Worm (Caenorhabditis elegans) whole organism, L1 larva: ENCODE measurements around the gene K10C8.4.

Source experiments
- C16A3.4 ChIP-seq: fragments of 150-350 bp; optimal IDR thresholded peaks from 2 replicates; lab custom pipeline; 2014; ENCODE audit warnings: missing biosample characterization, missing genetic modification characterization
- F16B12.6 ChIP-seq: fragments of 150-350 bp; optimal IDR thresholded peaks from 2 replicates; lab custom pipeline; 2014; ENCODE audit warnings: missing biosample characterization, missing genetic modification characterization
- aha-1 ChIP-seq: fragments of 150-350 bp; optimal IDR thresholded peaks from 2 replicates; lab custom pipeline; 2014; ENCODE audit warnings: missing biosample characterization, missing genetic modification characterization
- alr-1 ChIP-seq: fragments of 200-800 bp; sonication (Bioruptor generic); optimal IDR thresholded peaks from 2 replicates; lab custom pipeline; 2018; ENCODE audit warnings: borderline replicate concordance, mild to moderate bottlenecking, missing genetic modification characterization, missing compliant biosample characterization
- aly-2 ChIP-seq: fragments of 150-350 bp; optimal IDR thresholded peaks from 2 replicates; lab custom pipeline; 2014; ENCODE audit warnings: missing biosample characterization, missing genetic modification characterization
- blmp-1 ChIP-seq: fragments of 150-350 bp; optimal IDR thresholded peaks from 2 replicates; lab custom pipeline; 2014; ENCODE audit warnings: missing biosample characterization, missing genetic modification characterization
- ceh-88 ChIP-seq: fragments of 200-800 bp; sonication (Bioruptor generic); IDR thresholded peaks from 2 replicates; pipeline ENCODE4 v1.3.6; 2022; ENCODE audit warnings: missing genetic modification characterization, missing compliant biosample characterization
- ceh-90 ChIP-seq: sonication (generic microtip); optimal IDR thresholded peaks from 2 replicates; lab custom pipeline; 2016; ENCODE audit warnings: missing genetic modification characterization, missing compliant biosample characterization
- dpl-1 ChIP-seq, 3 experiments: fragments of 150-350 bp in 2 of 3; sonication (generic microtip) in 1 of 3; optimal IDR thresholded peaks; 2 replicates each; lab custom pipeline; 2014 to 2017; ENCODE audit warnings: missing biosample characterization in 3 of 3, missing genetic modification characterization in 3 of 3, missing genetic modification reagents in 3 of 3
- efl-1 ChIP-seq, 4 experiments: fragments of 150-350 bp; optimal IDR thresholded peaks in 3 of 4; peaks in 1 of 4; 1 replicate in 1 of 4; 2 replicates in 3 of 4; lab custom pipeline; 2014; ENCODE audit warnings: missing biosample characterization in 2 of 4, missing genetic modification characterization in 2 of 4, missing genetic modification reagents in 2 of 4
- efl-3 ChIP-seq: fragments of 200-800 bp; sonication (Bioruptor generic); optimal IDR thresholded peaks from 2 replicates; lab custom pipeline; 2018; ENCODE audit warnings: mild to moderate bottlenecking, missing genetic modification characterization, missing compliant biosample characterization
- egl-13 ChIP-seq: sonication (generic microtip); optimal IDR thresholded peaks from 2 replicates; lab custom pipeline; 2016; ENCODE audit warnings: missing genotype, missing genetic modification reagents, missing genetic modification characterization, missing compliant biosample characterization
- elt-2 ChIP-seq: sonication (generic microtip); optimal IDR thresholded peaks from 2 replicates; lab custom pipeline; 2016; ENCODE audit warnings: missing genetic modification characterization, mild to moderate bottlenecking, inconsistent platforms, missing compliant biosample characterization, missing genetic modification reagents
- elt-3 ChIP-seq, 6 experiments: fragments of 150-350 bp in 1 of 6; sonication (generic microtip); optimal IDR thresholded peaks; 2 replicates each; lab custom pipeline; 2017 to 2018; ENCODE audit warnings: missing biosample characterization in 6 of 6, missing genetic modification characterization in 6 of 6, inconsistent platforms in 1 of 6
- ets-5 ChIP-seq: fragments of 200-800 bp; sonication (Bioruptor generic); IDR thresholded peaks from 2 replicates; pipeline ENCODE4 v1.3.6; 2022; ENCODE audit warnings: missing genetic modification characterization, missing compliant biosample characterization
- fkh-4 ChIP-seq: sonication (generic microtip); optimal IDR thresholded peaks from 2 replicates; lab custom pipeline; 2016; ENCODE audit warnings: missing compliant biosample characterization, missing genetic modification characterization, borderline replicate concordance
- fos-1 ChIP-seq: fragments of 150-350 bp; optimal IDR thresholded peaks from 2 replicates; lab custom pipeline; 2014; ENCODE audit warnings: missing biosample characterization, missing genetic modification characterization
- grh-1 ChIP-seq: fragments of 200-800 bp; sonication (Bioruptor generic); IDR thresholded peaks from 2 replicates; pipeline ENCODE4 v1.3.6; 2022; ENCODE audit warnings: missing genetic modification reagents, missing genetic modification characterization, missing compliant biosample characterization
- hlh-17 ChIP-seq: fragments of 200-800 bp; sonication (Bioruptor generic); optimal IDR thresholded peaks from 2 replicates; lab custom pipeline; 2018; ENCODE audit warnings: missing genetic modification characterization, mild to moderate bottlenecking, missing compliant biosample characterization, moderate library complexity, borderline replicate concordance
- irx-1 ChIP-seq: sonication (generic microtip); optimal IDR thresholded peaks from 2 replicates; lab custom pipeline; 2016; ENCODE audit warnings: missing genetic modification characterization, missing compliant biosample characterization
- jun-1 ChIP-seq: fragments of 150-350 bp; optimal IDR thresholded peaks from 2 replicates; lab custom pipeline; 2014; ENCODE audit warnings: missing biosample characterization, missing genetic modification reagents, missing genetic modification characterization
- lin-13 ChIP-seq: fragments of 150-350 bp; optimal IDR thresholded peaks from 2 replicates; lab custom pipeline; 2014; ENCODE audit warnings: missing biosample characterization, missing genetic modification reagents, missing genetic modification characterization
- lin-14 ChIP-seq: fragments of 200-800 bp; sonication (Bioruptor generic); optimal IDR thresholded peaks from 2 replicates; lab custom pipeline; 2018; ENCODE audit warnings: mild to moderate bottlenecking, missing genetic modification characterization, moderate library complexity, missing compliant biosample characterization
- lin-15B ChIP-seq: fragments of 150-350 bp; sonication (generic microtip); optimal IDR thresholded peaks from 3 replicates; lab custom pipeline; 2014; ENCODE audit warnings: missing biosample characterization, missing genetic modification characterization
- lin-35 ChIP-seq, 2 experiments: fragments of 150-350 bp; optimal IDR thresholded peaks; 2 replicates each; lab custom pipeline; 2014; ENCODE audit warnings: missing biosample characterization in 2 of 2, missing genetic modification characterization in 2 of 2, missing genetic modification reagents in 2 of 2
- lin-39 ChIP-seq: fragments of 150-350 bp; optimal IDR thresholded peaks from 2 replicates; lab custom pipeline; 2014; ENCODE audit warnings: missing biosample characterization, missing genetic modification reagents, missing genetic modification characterization
- mab-9 ChIP-seq: fragments of 200-800 bp; sonication (Bioruptor generic); IDR thresholded peaks from 2 replicates; pipeline ENCODE4 v1.3.6; 2022; ENCODE audit warnings: missing genetic modification reagents, missing genetic modification characterization, missing compliant biosample characterization
- mep-1 ChIP-seq: fragments of 150-350 bp; optimal IDR thresholded peaks from 2 replicates; lab custom pipeline; 2014; ENCODE audit warnings: missing biosample characterization, missing genetic modification characterization
- nhr-11 ChIP-seq: fragments of 150-350 bp; optimal IDR thresholded peaks from 2 replicates; lab custom pipeline; 2014; ENCODE audit warnings: missing biosample characterization, missing genetic modification characterization
- nhr-19 ChIP-seq: fragments of 200-800 bp; sonication (Bioruptor generic); conservative IDR thresholded peaks from 2 replicates; pipeline ENCODE4 v1.3.6; 2022; ENCODE audit warnings: missing genetic modification characterization, missing compliant biosample characterization
- nhr-237 ChIP-seq: fragments of 150-350 bp; optimal IDR thresholded peaks from 2 replicates; lab custom pipeline; 2014; ENCODE audit warnings: missing biosample characterization, missing genetic modification characterization
- nhr-28 ChIP-seq: fragments of 150-350 bp; optimal IDR thresholded peaks from 2 replicates; lab custom pipeline; 2014; ENCODE audit warnings: missing biosample characterization, missing genetic modification characterization
- nhr-47 ChIP-seq: sonication (generic microtip); optimal IDR thresholded peaks from 2 replicates; lab custom pipeline; 2016; ENCODE audit warnings: mild to moderate bottlenecking, missing genetic modification characterization, moderate library complexity, missing compliant biosample characterization
- nhr-71 ChIP-seq: sonication (generic microtip); optimal IDR thresholded peaks from 2 replicates; lab custom pipeline; 2016; ENCODE audit warnings: mild to moderate bottlenecking, missing genetic modification characterization, moderate library complexity, missing compliant biosample characterization
- nhr-76 ChIP-seq: sonication (generic microtip); optimal IDR thresholded peaks from 2 replicates; lab custom pipeline; 2017; ENCODE audit warnings: missing biosample characterization, missing genetic modification characterization
- nhr-77 ChIP-seq: fragments of 150-350 bp; optimal IDR thresholded peaks from 2 replicates; lab custom pipeline; 2014; ENCODE audit warnings: missing biosample characterization, missing genetic modification characterization
- nhr-84 ChIP-seq: sonication (generic microtip); optimal IDR thresholded peaks from 2 replicates; lab custom pipeline; 2017; ENCODE audit warnings: missing biosample characterization, missing genetic modification characterization
- nhr-85 ChIP-seq: sonication (generic microtip); peaks from one replicate; lab custom pipeline; 2016; ENCODE audit warnings: missing genetic modification characterization, inconsistent platforms, missing compliant biosample characterization
- nhr-90 ChIP-seq: sonication (generic microtip); optimal IDR thresholded peaks from 2 replicates; lab custom pipeline; 2016; ENCODE audit warnings: mild to moderate bottlenecking, missing genetic modification characterization, missing compliant biosample characterization; ENCODE audit not compliant: poor library complexity
- pag-3 ChIP-seq: sonication (generic microtip); optimal IDR thresholded peaks from 2 replicates; lab custom pipeline; 2017; ENCODE audit warnings: missing genetic modification characterization, mild to moderate bottlenecking, missing compliant biosample characterization, antibody characterized with exemption, borderline replicate concordance; ENCODE audit not compliant: insufficient read depth
- pax-3 ChIP-seq: fragments of 200-800 bp; sonication (Bioruptor generic); optimal IDR thresholded peaks from 2 replicates; lab custom pipeline; 2018; ENCODE audit warnings: mild to moderate bottlenecking, missing genetic modification characterization, moderate library complexity, missing compliant biosample characterization
- pqm-1 ChIP-seq: sonication (generic microtip); optimal IDR thresholded peaks from 3 replicates; lab custom pipeline; 2017; ENCODE audit warnings: missing biosample characterization, missing genetic modification characterization
- snu-23 ChIP-seq: sonication (generic microtip); optimal IDR thresholded peaks from 2 replicates; lab custom pipeline; 2016; ENCODE audit warnings: missing genetic modification characterization, missing compliant biosample characterization
- swsn-7 ChIP-seq: sonication (generic microtip); optimal IDR thresholded peaks from 2 replicates; lab custom pipeline; 2016; ENCODE audit warnings: missing genetic modification characterization, missing compliant biosample characterization
- tlp-1 ChIP-seq: fragments of 150-350 bp; optimal IDR thresholded peaks from 2 replicates; lab custom pipeline; 2014; ENCODE audit warnings: missing biosample characterization, missing genetic modification characterization
- unc-130 ChIP-seq: fragments of 150-350 bp; optimal IDR thresholded peaks from 2 replicates; lab custom pipeline; 2017; ENCODE audit warnings: missing biosample characterization, missing genetic modification characterization, inconsistent platforms
- unc-30 ChIP-seq: sonication (generic microtip); optimal IDR thresholded peaks from 2 replicates; lab custom pipeline; 2017; ENCODE audit warnings: missing biosample characterization, missing genetic modification characterization
- zag-1 ChIP-seq: fragments of 150-350 bp; optimal IDR thresholded peaks from 2 replicates; lab custom pipeline; 2014; ENCODE audit warnings: missing biosample characterization, missing genetic modification characterization
- zip-4 ChIP-seq: fragments of 200-800 bp; sonication (Bioruptor generic); optimal IDR thresholded peaks from 2 replicates; lab custom pipeline; 2018; ENCODE audit warnings: mild to moderate bottlenecking, missing genetic modification characterization, moderate library complexity, missing compliant biosample characterization
- ztf-11 ChIP-seq, 2 experiments: sonication (generic microtip); optimal IDR thresholded peaks; 2 replicates each; lab custom pipeline; 2016 to 2017; ENCODE audit warnings: missing genetic modification characterization in 2 of 2, missing biosample characterization in 1 of 2, missing compliant biosample characterization in 1 of 2
- ztf-4 ChIP-seq: fragments of 150-350 bp; optimal IDR thresholded peaks from 2 replicates; lab custom pipeline; 2014; ENCODE audit warnings: missing biosample characterization, missing genetic modification characterization

Gene K10C8.4

ce11 chrV:12728062-12728665 is 32.1 kb downstream of the K10C8.4 start, which contains the start of the genes rpl-28 and mrpl-49 (continued):
- TF ChIP-seq mab-9 (GFP tag; lab: Robert Waterston, UW) (0 out of 2 replicates have a peak, but pooled peaks have one; percentile 8), unc-30 (tag; lab: Kevin White, UChicago) (no peak), blmp-1 (peak; percentile 83), fkh-4 (tag; lab: Kevin White, UChicago) (no peak), elt-2 (tag; lab: Kevin White, UChicago) (peak; percentile 33), aha-1 (tag; lab: Kevin White, UChicago) (no peak), tlp-1 (tag; lab: Kevin White, UChicago) (no peak), lin-14 (GFP tag; lab: Kevin White, UChicago) (peak; percentile 95), C16A3.4 (peak; percentile 95), mep-1 (tag; lab: Kevin White, UChicago) (peak; percentile 97), swsn-7 (peak; percentile 82), lin-13 (GFP tag; lab: Kevin White, UChicago) (peak; percentile 81), lin-39 (peak; percentile 78), zag-1 (tag; lab: Kevin White, UChicago) (peak; percentile 48), nhr-237 (tag; lab: Kevin White, UChicago) (peak; percentile 65), nhr-84 (tag; lab: Kevin White, UChicago) (no peak), nhr-90 (tag; lab: Kevin White, UChicago) (peak; percentile 82), zip-4 (GFP tag; lab: Kevin White, UChicago) (peak; percentile 1), nhr-71 (peak; percentile 91), efl-1 (optimal IDR thresholded peaks at IDR 0.05; lab: Kevin White, UChicago) (peak; percentile 86 to 87), efl-1 (GFP tag; optimal IDR thresholded peaks at IDR 0.05 in 1 of 2; lab: Kevin White, UChicago) (peak; percentile 84 to 98), unc-130 (peak; percentile 85), ets-5 (no peak), egl-13 (tag; lab: Kevin White, UChicago) (peak; percentile 65), nhr-77 (tag; lab: Kevin White, UChicago) (peak; percentile 82), pax-3 (tag; lab: Kevin White, UChicago) (peak; percentile 86), alr-1 (tag; lab: Kevin White, UChicago) (peak; percentile 1), efl-3 (GFP tag; lab: Kevin White, UChicago) (no peak), nhr-47 (peak; percentile 90), dpl-1 (GFP tag; optimal IDR thresholded peaks at IDR 0.05; lab: Kevin White, UChicago) (peak; percentile 80 to 87 (median 83)), pqm-1 (no peak), nhr-85 (tag; lab: Kevin White, UChicago) (peak; percentile 93), aly-2 (tag; lab: Kevin White, UChicago) (peak; percentile 42), nhr-76 (tag; lab: Kevin White, UChicago) (no peak), ceh-88 (GFP tag; lab: Robert Waterston, UW) (peak; percentile 61), F16B12.6 (tag; lab: Kevin White, UChicago) (peak; percentile 62), ceh-90 (tag; lab: Kevin White, UChicago) (peak; percentile 61), jun-1 (peak; percentile 71), ztf-11 (tag; optimal IDR thresholded peaks at IDR 0.05; lab: Kevin White, UChicago) (peak in 1 of 2 experiments; percentile 41), fos-1 (peak; percentile 84), lin-35 (GFP tag; optimal IDR thresholded peaks at IDR 0.05; lab: Kevin White, UChicago) (peak; percentile 85 to 92), nhr-11 (no peak), hlh-17 (no peak), lin-15B (tag; lab: Kevin White, UChicago) (peak; percentile 98), snu-23 (peak; percentile 93), pag-3 (no peak), ztf-4 (tag; lab: Kevin White, UChicago) (peak; percentile 25), elt-3 (tag; optimal IDR thresholded peaks at IDR 0.05; lab: Kevin White, UChicago) (peak in 4 of 6 experiments; percentile 51 to 92 (median 70)), nhr-28 (tag; lab: Kevin White, UChicago) (no peak), nhr-19 (peak; percentile 86), irx-1 (tag; lab: Kevin White, UChicago) (peak; percentile 76), grh-1 (GFP tag; lab: Robert Waterston, UW) (peak; percentile 72)
